Fruit fly (Drosophila melanogaster) whole organism, wandering third instar larva: ENCODE data around the gene CG15040.

ENCODE experiments used
- Abd-B ChIP-seq: fragments of >200 bp; optimal IDR thresholded peaks from 2 replicates; lab custom pipeline; 2017; ENCODE audit warnings: missing biosample characterization, missing genetic modification characterization
- CG32264 ChIP-seq: fragments of 200-800 bp; sonication (Bioruptor generic); optimal IDR thresholded peaks from 2 replicates; lab custom pipeline; 2016; ENCODE audit warnings: missing biosample characterization, missing genetic modification characterization
- CG9705 ChIP-seq: fragments of 200-800 bp; sonication (Bioruptor generic); optimal IDR thresholded peaks from 2 replicates; lab custom pipeline; 2018; ENCODE audit warnings: missing biosample characterization, mild to moderate bottlenecking, missing genetic modification characterization
- CrebA ChIP-seq: fragments of 200-800 bp; sonication (Bioruptor generic); optimal IDR thresholded peaks from 2 replicates; lab custom pipeline; 2016; ENCODE audit warnings: missing biosample characterization, mild to moderate bottlenecking, missing genetic modification characterization, borderline replicate concordance
- Dfd ChIP-seq: fragments of >200 bp; optimal IDR thresholded peaks from 2 replicates; lab custom pipeline; 2017; ENCODE audit warnings: missing biosample characterization, missing genetic modification characterization
- Dif ChIP-seq: fragments of 200-275, 200-300 bp; sonication (Bioruptor generic); optimal IDR thresholded peaks from 2 replicates; lab custom pipeline; 2018; ENCODE audit warnings: missing biosample characterization, missing genetic modification characterization; ENCODE audit not compliant: partially characterized antibody
- GATAd ChIP-seq: sonication (Bioruptor generic); optimal IDR thresholded peaks from 2 replicates; lab custom pipeline; 2016; ENCODE audit warnings: missing biosample characterization, missing genetic modification characterization
- HLH106 ChIP-seq: fragments of 200-800 bp; optimal IDR thresholded peaks from 3 replicates; lab custom pipeline; 2019; ENCODE audit warnings: missing biosample characterization, mild to moderate bottlenecking, missing genetic modification characterization, moderate library complexity
- Hnf4 ChIP-seq: fragments of 200-800 bp; sonication (Bioruptor generic); optimal IDR thresholded peaks from 2 replicates; lab custom pipeline; 2016; ENCODE audit warnings: missing biosample characterization, mild to moderate bottlenecking, missing genetic modification characterization
- Hr78 ChIP-seq: fragments of >200 bp; optimal IDR thresholded peaks from 2 replicates; lab custom pipeline; 2017; ENCODE audit warnings: missing biosample characterization, missing genetic modification characterization
- Hr83 ChIP-seq: fragments of 200-300 bp; sonication (Bioruptor generic); optimal IDR thresholded peaks from 2 replicates; lab custom pipeline; 2016; ENCODE audit warnings: missing biosample characterization, mild to moderate bottlenecking, missing genetic modification characterization, moderate library complexity; ENCODE audit not compliant: poor library complexity, severe bottlenecking
- Jra ChIP-seq: sonication (Bioruptor generic); optimal IDR thresholded peaks from 2 replicates; lab custom pipeline; 2016; ENCODE audit warnings: missing biosample characterization, missing genetic modification characterization
- Mio ChIP-seq: sonication (Bioruptor generic); optimal IDR thresholded peaks from 2 replicates; lab custom pipeline; 2016; ENCODE audit warnings: missing biosample characterization, missing genetic modification characterization
- Myc ChIP-seq: fragments of >200 bp; optimal IDR thresholded peaks from 2 replicates; lab custom pipeline; 2017
- N ChIP-seq: fragments of >200 bp; optimal IDR thresholded peaks from 2 replicates; lab custom pipeline; 2018; ENCODE audit warnings: missing biosample characterization, missing external identifiers, missing genetic modification characterization
- OdsH ChIP-seq: fragments of 200-800 bp; sonication (Bioruptor generic); optimal IDR thresholded peaks from 2 replicates; lab custom pipeline; 2016; ENCODE audit warnings: missing biosample characterization, mild to moderate bottlenecking, missing genetic modification characterization
- Rel ChIP-seq, 2 experiments: fragments of 200-800 bp; sonication (Bioruptor generic) in 1 of 2; optimal IDR thresholded peaks; 2 replicates in 1 of 2; 3 replicates in 1 of 2; lab custom pipeline; 2016 to 2019; ENCODE audit warnings: mild to moderate bottlenecking in 2 of 2, missing biosample characterization in 2 of 2, missing genetic modification characterization in 2 of 2, moderate library complexity in 1 of 2
- Sp1 ChIP-seq: fragments of 200-800 bp; sonication (Bioruptor generic); optimal IDR thresholded peaks from 3 replicates; lab custom pipeline; 2019; ENCODE audit warnings: missing biosample characterization, mild to moderate bottlenecking, missing genetic modification characterization, moderate library complexity
- Vsx2 ChIP-seq: fragments of 200-300, 225-300 bp; sonication (Bioruptor generic); optimal IDR thresholded peaks from 2 replicates; lab custom pipeline; 2018; ENCODE audit warnings: missing biosample characterization, missing genetic modification characterization; ENCODE audit not compliant: partially characterized antibody
- br ChIP-seq: fragments of 200-800 bp; sonication (Bioruptor generic); optimal IDR thresholded peaks from 2 replicates; lab custom pipeline; 2016; ENCODE audit warnings: missing biosample characterization, missing genetic modification characterization
- brk ChIP-seq: fragments of 200-800 bp; sonication (Bioruptor generic); optimal IDR thresholded peaks from 2 replicates; lab custom pipeline; 2016; ENCODE audit warnings: missing biosample characterization, mild to moderate bottlenecking, missing genetic modification characterization
- dl ChIP-seq, 2 experiments: fragments of 175-275, 200-275 bp in 1 of 2; fragments of 200-275 bp in 1 of 2; sonication (Bioruptor generic); optimal IDR thresholded peaks; lab custom pipeline; 2018; ENCODE audit warnings: mild to moderate bottlenecking in 2 of 2, missing biosample characterization in 2 of 2, missing genetic modification characterization in 2 of 2, moderate library complexity in 2 of 2; ENCODE audit not compliant: partially characterized antibody in 2 of 2, insufficient read depth in 1 of 2
- dmrt93B ChIP-seq: fragments of 200-800 bp; sonication (Bioruptor generic); optimal IDR thresholded peaks from 2 replicates; lab custom pipeline; 2018; ENCODE audit warnings: missing biosample characterization, mild to moderate bottlenecking, missing genetic modification characterization
- dsf ChIP-seq: sonication (Bioruptor generic); optimal IDR thresholded peaks from 2 replicates; lab custom pipeline; 2016; ENCODE audit warnings: missing biosample characterization, missing genetic modification characterization, borderline replicate concordance
- ey ChIP-seq: fragments of 200-800 bp; sonication (Bioruptor generic); optimal IDR thresholded peaks from 2 replicates; lab custom pipeline; 2016; ENCODE audit warnings: missing biosample characterization, missing genetic modification characterization
- foxo ChIP-seq, 2 experiments: fragments of 200-800 bp; sonication (Bioruptor generic); optimal IDR thresholded peaks; 2 replicates in 1 of 2; 3 replicates in 1 of 2; lab custom pipeline; 2016 to 2017; ENCODE audit warnings: missing biosample characterization in 2 of 2, missing genetic modification characterization in 2 of 2
- fru ChIP-seq: fragments of 200-800 bp; sonication (Bioruptor generic); optimal IDR thresholded peaks from 3 replicates; lab custom pipeline; 2016; ENCODE audit warnings: missing biosample characterization, mild to moderate bottlenecking, missing genetic modification characterization
- h ChIP-seq: fragments of 200-800 bp; sonication (Bioruptor generic); optimal IDR thresholded peaks from 3 replicates; lab custom pipeline; 2016; ENCODE audit warnings: missing biosample characterization, mild to moderate bottlenecking, missing genetic modification characterization
- jim ChIP-seq: fragments of 175-275, 200-325 bp; sonication (Bioruptor generic); optimal IDR thresholded peaks from 2 replicates; lab custom pipeline; 2016; ENCODE audit warnings: missing biosample characterization, mild to moderate bottlenecking, missing genetic modification characterization
- lola ChIP-seq: fragments of >200 bp; optimal IDR thresholded peaks from 2 replicates; lab custom pipeline; 2017; ENCODE audit warnings: missing biosample characterization, missing genetic modification characterization
- pan ChIP-seq: fragments of >200 bp; optimal IDR thresholded peaks from 2 replicates; lab custom pipeline; 2017
- psq ChIP-seq: fragments of 200-800 bp; sonication (Bioruptor generic); optimal IDR thresholded peaks from 3 replicates; lab custom pipeline; 2017; ENCODE audit warnings: missing biosample characterization, mild to moderate bottlenecking, missing genetic modification characterization, moderate library complexity
- rgr ChIP-seq: fragments of 200-800 bp; sonication (Bioruptor generic); optimal IDR thresholded peaks from 3 replicates; lab custom pipeline; 2016; ENCODE audit warnings: missing biosample characterization, mild to moderate bottlenecking, missing genetic modification characterization
- sage ChIP-seq: fragments of 200-800 bp; sonication (Bioruptor generic); optimal IDR thresholded peaks from 2 replicates; lab custom pipeline; 2016; ENCODE audit warnings: missing biosample characterization, mild to moderate bottlenecking, missing genetic modification characterization
- sv ChIP-seq: fragments of 200-800 bp; sonication (Bioruptor generic); optimal IDR thresholded peaks from 3 replicates; lab custom pipeline; 2016; ENCODE audit warnings: missing biosample characterization, missing genetic modification characterization
- tai ChIP-seq: sonication (Bioruptor generic); optimal IDR thresholded peaks from 2 replicates; lab custom pipeline; 2016; ENCODE audit warnings: missing biosample characterization, missing genetic modification characterization
- usp ChIP-seq: fragments of >200 bp; optimal IDR thresholded peaks from 2 replicates; lab custom pipeline; 2017; ENCODE audit warnings: missing biosample characterization, missing genetic modification characterization
- woc ChIP-seq: sonication (Bioruptor generic); optimal IDR thresholded peaks from 2 replicates; lab custom pipeline; 2016; ENCODE audit warnings: missing biosample characterization, mild to moderate bottlenecking, missing genetic modification characterization

CG15040 gene

DNA sequence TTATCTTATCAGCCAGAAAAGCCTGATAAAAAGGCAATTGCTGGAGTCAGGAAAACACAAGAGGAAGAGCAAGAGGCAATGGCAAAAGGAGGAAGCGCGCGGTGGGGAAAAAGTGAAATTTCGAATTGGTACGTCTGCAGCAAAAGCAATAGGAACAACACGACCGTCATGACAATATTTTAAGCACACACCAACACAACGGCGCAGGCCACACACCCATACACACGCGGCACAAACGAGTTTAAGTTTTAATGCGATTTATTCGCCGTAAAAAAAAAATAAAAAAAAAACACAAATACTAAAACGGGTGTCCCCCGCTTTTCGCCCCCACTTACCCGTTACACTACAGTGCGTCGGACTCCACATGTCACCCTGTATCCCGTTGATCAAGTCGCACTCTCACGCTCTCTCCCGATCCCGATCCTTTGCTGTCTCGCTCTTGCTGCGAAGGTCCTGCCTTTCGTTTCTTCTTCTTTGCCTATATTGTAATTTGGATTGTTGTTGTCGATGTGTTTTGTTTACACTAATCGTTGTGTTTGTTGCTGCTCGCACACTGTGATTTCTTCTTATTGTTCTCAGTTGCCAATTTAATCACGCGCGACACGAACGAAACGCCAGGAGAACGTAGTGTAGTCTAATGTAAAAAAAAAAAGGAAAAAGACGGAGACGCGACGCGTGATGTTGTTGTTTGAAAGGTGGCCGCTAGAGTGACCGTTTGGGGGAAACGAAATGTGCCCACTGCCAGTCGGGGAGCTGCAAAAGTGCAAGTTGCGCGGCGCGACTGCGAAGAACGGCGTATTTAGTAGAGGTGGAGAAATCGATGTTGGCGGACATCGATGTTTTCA lies 29.7 kb upstream of the CG15040 start, which contains the start of gene Rip11 (continued):
- TF ChIP-seq jim (no peak), dsf (GFP tag; lab: Kevin White, UChicago) (no peak), Hnf4 (no peak)

DNA sequence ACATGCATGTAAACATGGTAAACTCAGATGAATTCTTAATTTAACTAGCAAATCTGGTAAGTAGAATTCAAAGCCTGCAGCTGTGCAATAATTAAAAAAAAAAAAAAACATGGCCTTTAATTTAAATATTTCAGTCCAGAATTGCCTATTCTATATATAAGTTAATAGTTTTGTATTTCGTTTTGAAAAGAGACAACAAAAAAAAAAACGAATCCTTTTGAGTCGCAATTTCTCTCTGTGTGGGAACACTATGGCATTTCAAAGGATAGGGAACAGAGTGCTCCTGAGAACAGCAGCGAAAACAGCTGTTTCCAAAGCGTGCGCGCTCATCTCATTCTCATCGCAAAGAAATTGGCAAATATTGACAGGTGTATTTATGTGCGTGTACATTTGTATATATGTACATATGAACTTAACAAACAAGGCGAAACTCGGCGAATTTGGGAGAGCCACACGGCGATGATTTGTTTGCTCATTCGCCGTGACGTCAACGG lies 28.4 kb upstream of the CG15040 start:
- TF ChIP-seq dl (GFP tag; optimal IDR thresholded peaks at IDR 0.05; lab: Kevin White, UChicago; ENCODE audit: insufficient read depth in 1 of 2, partially characterized antibody in 2 of 2) (no peak), Dif (no peak), jim (no peak), CG32264 (GFP tag; lab: Kevin White, UChicago) (peak; percentile 14), GATAd (GFP tag; lab: Kevin White, UChicago) (no peak), sage (GFP tag; lab: Kevin White, UChicago) (peak; percentile 41), dsf (GFP tag; lab: Kevin White, UChicago) (peak; percentile 20), psq (GFP tag; lab: Kevin White, UChicago) (peak; percentile 57), woc (GFP tag; lab: Kevin White, UChicago) (peak; percentile 31), sv (GFP tag; lab: Kevin White, UChicago) (peak; percentile 36), N (no peak), dmrt93B (GFP tag; lab: Kevin White, UChicago) (peak; percentile 13), Dfd (GFP tag; lab: Kevin White, UChicago) (no peak), CG9705 (no peak), Jra (GFP tag; lab: Kevin White, UChicago) (peak; percentile 47), Vsx2 (no peak), Hr78 (GFP tag; lab: Kevin White, UChicago) (no peak), Mio (GFP tag; lab: Kevin White, UChicago) (no peak), Myc (lab: Kevin White, UChicago) (no peak), Hnf4 (peak; percentile 58), fru (GFP tag; lab: Kevin White, UChicago) (peak; percentile 78), HLH106 (peak; percentile 42), pan (lab: Kevin White, UChicago) (no peak), h (peak; percentile 77), usp (GFP tag; lab: Kevin White, UChicago) (no peak), OdsH (GFP tag; lab: Kevin White, UChicago) (peak; percentile 59), Rel (GFP tag; optimal IDR thresholded peaks at IDR 0.05; lab: Kevin White, UChicago) (no peak), Rel (tag; optimal IDR thresholded peaks at IDR 0.05; lab: Kevin White, UChicago) (peak; percentile 35), tai (GFP tag; lab: Kevin White, UChicago) (no peak), lola (GFP tag; lab: Kevin White, UChicago) (no peak), rgr (peak; percentile 74), br (GFP tag; lab: Kevin White, UChicago) (peak; percentile 73), Hr83 (peak; percentile 91), foxo (GFP tag; optimal IDR thresholded peaks at IDR 0.05; lab: Kevin White, UChicago) (peak in 1 of 2 experiments; percentile 82), ey (GFP tag; lab: Kevin White, UChicago) (peak; percentile 72), brk (GFP tag; lab: Kevin White, UChicago) (no peak), Sp1 (GFP tag; lab: Kevin White, UChicago) (peak; percentile 65), CrebA (no peak), Abd-B (GFP tag; lab: Kevin White, UChicago) (no peak)
